Fruit fly (Drosophila melanogaster) whole organism, pupa: Measurements from ENCODE around the gene nero.

ENCODE experiments used
- CG12605 ChIP-seq: fragments of 200-800 bp; sonication (Bioruptor generic); IDR thresholded peaks from 2 replicates; pipeline ENCODE4 v1.3.6; 2022; ENCODE audit warnings: missing biosample characterization, missing genetic modification characterization
- CG34367 ChIP-seq: fragments of 200-800 bp; sonication (Bioruptor generic); optimal IDR thresholded peaks from 2 replicates; lab custom pipeline; 2018; ENCODE audit warnings: missing biosample characterization, mild to moderate bottlenecking, missing genetic modification characterization
- CG9948 ChIP-seq: fragments of 200-800 bp; sonication (Bioruptor generic); optimal IDR thresholded peaks from 2 replicates; lab custom pipeline; 2018; ENCODE audit warnings: missing biosample characterization, mild to moderate bottlenecking, missing genetic modification characterization, moderate library complexity
- EcR ChIP-seq: fragments of 200-800 bp; sonication (Bioruptor generic); optimal IDR thresholded peaks from 3 replicates; lab custom pipeline; 2019; ENCODE audit warnings: missing biosample characterization, missing genetic modification characterization, mild to moderate bottlenecking, moderate library complexity, missing genetic modification reagents
- Snoo ChIP-seq: fragments of 200-800 bp; sonication (Bioruptor generic); optimal IDR thresholded peaks from 3 replicates; lab custom pipeline; 2017; ENCODE audit warnings: missing biosample characterization, mild to moderate bottlenecking, missing genetic modification characterization, inconsistent platforms

dm6 chr3R:31739067-31739786 lies 8.1 kb downstream of the nero start:
- TF ChIP-seq CG34367 (no peak), CG12605 (GFP tag; lab: Robert Waterston, UW) (no peak), CG9948 (tag; lab: Kevin White, UChicago) (no peak), Snoo (tag; lab: Kevin White, UChicago) (no peak), EcR (GFP tag; lab: Kevin White, UChicago) (no peak)
